Fruit fly (Drosophila melanogaster): ENCODE measurements around the gene CG42587.

CG42587 gene

DNA sequence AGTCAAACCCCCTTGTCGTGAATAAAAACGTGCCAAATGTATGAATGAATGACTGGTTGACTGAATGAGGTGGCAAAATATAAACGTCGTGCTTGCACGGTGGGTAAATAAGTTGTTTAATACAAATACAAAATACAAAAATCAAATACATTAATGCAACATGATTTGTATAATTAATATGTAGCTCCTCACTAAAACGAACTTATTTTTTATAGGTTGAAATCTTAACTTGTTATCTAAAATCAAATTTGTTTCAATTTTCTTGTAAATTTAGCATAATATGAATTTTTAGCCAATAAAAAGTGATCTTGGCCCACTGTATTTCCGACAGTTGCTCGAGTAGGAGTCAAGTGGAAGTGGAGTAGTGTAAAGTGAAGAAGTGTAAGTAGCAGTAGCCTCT lies 47.1 kb downstream of the CG42587 start (continued):
- TF ChIP-seq stwl (tag; optimal IDR thresholded peaks at IDR 0.05) (no peak), CG9932 (GFP tag; IDR thresholded peaks at IDR 0.05) (no peak), CG4707 (GFP tag; optimal IDR thresholded peaks at IDR 0.05) (peak; percentile 25), chm (GFP tag; IDR thresholded peaks at IDR 0.05) (no peak), Xrp1 (GFP tag; IDR thresholded peaks at IDR 0.05) (no peak), Bteb2 (GFP tag; optimal IDR thresholded peaks at IDR 0.05) (no peak), scrt (GFP tag; optimal IDR thresholded peaks at IDR 0.05) (no peak), chif (GFP tag; optimal IDR thresholded peaks at IDR 0.05) (no peak), CG8765 (GFP tag; IDR thresholded peaks at IDR 0.05) (no peak), CG12659 (GFP tag; optimal IDR thresholded peaks at IDR 0.05) (peak; percentile 1), Ravus (GFP tag; IDR thresholded peaks at IDR 0.05) (no peak), Sin3A (optimal IDR thresholded peaks at IDR 0.05) (no peak), fd102C (GFP tag; optimal IDR thresholded peaks at IDR 0.05) (no peak), bcd (GFP tag; optimal IDR thresholded peaks at IDR 0.05) (no peak), CG7745 (tag; optimal IDR thresholded peaks at IDR 0.05) (no peak), bigmax (GFP tag; optimal IDR thresholded peaks at IDR 0.05) (no peak), CG15696 (tag; optimal IDR thresholded peaks at IDR 0.05) (no peak), CG16815 (GFP tag; optimal IDR thresholded peaks at IDR 0.05) (no peak), CG4424 (GFP tag; optimal IDR thresholded peaks at IDR 0.05) (no peak), CG1832 (GFP tag; optimal IDR thresholded peaks at IDR 0.05) (no peak), zen2 (GFP tag; IDR thresholded peaks at IDR 0.05; ENCODE audit: partially characterized antibody) (no peak), CG11085 (GFP tag; IDR thresholded peaks at IDR 0.05) (no peak), Mes4 (GFP tag; optimal IDR thresholded peaks at IDR 0.05) (no peak), CG32772 (GFP tag; IDR thresholded peaks at IDR 0.05) (no peak), Sox100B (GFP tag; optimal IDR thresholded peaks at IDR 0.05) (peak; percentile 10), CG16813 (GFP tag; IDR thresholded peaks at IDR 0.05; ENCODE audit: partially characterized antibody) (no peak), hth (optimal IDR thresholded peaks at IDR 0.05) (no peak), lab (GFP tag; optimal IDR thresholded peaks at IDR 0.05) (peak; percentile 15), her (GFP tag; optimal IDR thresholded peaks at IDR 0.05) (no peak), CG17359 (tag; optimal IDR thresholded peaks at IDR 0.05) (peak; percentile 9), CG8290 (GFP tag; optimal IDR thresholded peaks at IDR 0.05) (no peak), CG8290 (tag; optimal IDR thresholded peaks at IDR 0.05) (no peak), pan (optimal IDR thresholded peaks at IDR 0.05) (no peak), pan (GFP tag; optimal IDR thresholded peaks at IDR 0.05 in 1 of 2, IDR thresholded peaks at IDR 0.05 in 1 of 2) (no peak), grau (tag; optimal IDR thresholded peaks at IDR 0.05) (peak; percentile 47), cwo (GFP tag; optimal IDR thresholded peaks at IDR 0.05) (no peak), caup (GFP tag; optimal IDR thresholded peaks at IDR 0.05; ENCODE audit: severe bottlenecking) (no peak), CG2678 (tag; optimal IDR thresholded peaks at IDR 0.05) (peak; percentile 38), sens-2 (GFP tag; IDR thresholded peaks at IDR 0.05) (no peak), bsh (GFP tag; optimal IDR thresholded peaks at IDR 0.05) (peak in 1 of 2 experiments; percentile 15), CG8281 (tag; optimal IDR thresholded peaks at IDR 0.05) (peak; percentile 49), CG14050 (GFP tag; IDR thresholded peaks at IDR 0.05) (no peak), cas (GFP tag; IDR thresholded peaks at IDR 0.05) (no peak), CG10209 (GFP tag; optimal IDR thresholded peaks at IDR 0.05) (no peak), en (GFP tag; optimal IDR thresholded peaks at IDR 0.05) (no peak), seq (GFP tag; IDR thresholded peaks at IDR 0.05) (no peak), dmrt99B (tag; optimal IDR thresholded peaks at IDR 0.05) (peak; percentile 53), Ets97D (GFP tag; optimal IDR thresholded peaks at IDR 0.05) (no peak), Adf1 (GFP tag; IDR thresholded peaks at IDR 0.05) (no peak), CG17361 (GFP tag; IDR thresholded peaks at IDR 0.05) (no peak)

Data from whole organism, embryonic.